Fruit fly (Drosophila melanogaster) whole organism, wandering third instar larva: ENCODE results near the gene CG42585.
"Not testable (repeated sequence)": the region's sequence is repeated elsewhere in the genome, so short reads cannot be mapped to it uniquely, and the experiment has no call there.

Experiments used
- GATAd ChIP-seq: sonication (Bioruptor generic); optimal IDR thresholded peaks from 2 replicates; lab custom pipeline; 2016; ENCODE audit warnings: missing biosample characterization, missing genetic modification characterization
- HLH106 ChIP-seq: fragments of 200-800 bp; optimal IDR thresholded peaks from 3 replicates; lab custom pipeline; 2019; ENCODE audit warnings: missing biosample characterization, mild to moderate bottlenecking, missing genetic modification characterization, moderate library complexity
- Hnf4 ChIP-seq: fragments of 200-800 bp; sonication (Bioruptor generic); optimal IDR thresholded peaks from 2 replicates; lab custom pipeline; 2016; ENCODE audit warnings: missing biosample characterization, mild to moderate bottlenecking, missing genetic modification characterization
- Hr78 ChIP-seq: fragments of >200 bp; optimal IDR thresholded peaks from 2 replicates; lab custom pipeline; 2017; ENCODE audit warnings: missing biosample characterization, missing genetic modification characterization
- Hr83 ChIP-seq: fragments of 200-300 bp; sonication (Bioruptor generic); optimal IDR thresholded peaks from 2 replicates; lab custom pipeline; 2016; ENCODE audit warnings: missing biosample characterization, mild to moderate bottlenecking, missing genetic modification characterization, moderate library complexity; ENCODE audit not compliant: poor library complexity, severe bottlenecking
- N ChIP-seq: fragments of >200 bp; optimal IDR thresholded peaks from 2 replicates; lab custom pipeline; 2018; ENCODE audit warnings: missing biosample characterization, missing external identifiers, missing genetic modification characterization
- OdsH ChIP-seq: fragments of 200-800 bp; sonication (Bioruptor generic); optimal IDR thresholded peaks from 2 replicates; lab custom pipeline; 2016; ENCODE audit warnings: missing biosample characterization, mild to moderate bottlenecking, missing genetic modification characterization
- Rel ChIP-seq, 2 experiments: fragments of 200-800 bp; sonication (Bioruptor generic) in 1 of 2; optimal IDR thresholded peaks; 2 replicates in 1 of 2; 3 replicates in 1 of 2; lab custom pipeline; 2016 to 2019; ENCODE audit warnings: mild to moderate bottlenecking in 2 of 2, missing biosample characterization in 2 of 2, missing genetic modification characterization in 2 of 2, moderate library complexity in 1 of 2
- Vsx2 ChIP-seq: fragments of 200-300, 225-300 bp; sonication (Bioruptor generic); optimal IDR thresholded peaks from 2 replicates; lab custom pipeline; 2018; ENCODE audit warnings: missing biosample characterization, missing genetic modification characterization; ENCODE audit not compliant: partially characterized antibody
- br ChIP-seq: fragments of 200-800 bp; sonication (Bioruptor generic); optimal IDR thresholded peaks from 2 replicates; lab custom pipeline; 2016; ENCODE audit warnings: missing biosample characterization, missing genetic modification characterization
- dl ChIP-seq, 2 experiments: fragments of 175-275, 200-275 bp in 1 of 2; fragments of 200-275 bp in 1 of 2; sonication (Bioruptor generic); optimal IDR thresholded peaks; lab custom pipeline; 2018; ENCODE audit warnings: mild to moderate bottlenecking in 2 of 2, missing biosample characterization in 2 of 2, missing genetic modification characterization in 2 of 2, moderate library complexity in 2 of 2; ENCODE audit not compliant: partially characterized antibody in 2 of 2, insufficient read depth in 1 of 2
- dsf ChIP-seq: sonication (Bioruptor generic); optimal IDR thresholded peaks from 2 replicates; lab custom pipeline; 2016; ENCODE audit warnings: missing biosample characterization, missing genetic modification characterization, borderline replicate concordance
- ey ChIP-seq: fragments of 200-800 bp; sonication (Bioruptor generic); optimal IDR thresholded peaks from 2 replicates; lab custom pipeline; 2016; ENCODE audit warnings: missing biosample characterization, missing genetic modification characterization
- foxo ChIP-seq, 2 experiments: fragments of 200-800 bp; sonication (Bioruptor generic); optimal IDR thresholded peaks; 2 replicates in 1 of 2; 3 replicates in 1 of 2; lab custom pipeline; 2016 to 2017; ENCODE audit warnings: missing biosample characterization in 2 of 2, missing genetic modification characterization in 2 of 2
- fru ChIP-seq: fragments of 200-800 bp; sonication (Bioruptor generic); optimal IDR thresholded peaks from 3 replicates; lab custom pipeline; 2016; ENCODE audit warnings: missing biosample characterization, mild to moderate bottlenecking, missing genetic modification characterization
- h ChIP-seq: fragments of 200-800 bp; sonication (Bioruptor generic); optimal IDR thresholded peaks from 3 replicates; lab custom pipeline; 2016; ENCODE audit warnings: missing biosample characterization, mild to moderate bottlenecking, missing genetic modification characterization
- jim ChIP-seq: fragments of 175-275, 200-325 bp; sonication (Bioruptor generic); optimal IDR thresholded peaks from 2 replicates; lab custom pipeline; 2016; ENCODE audit warnings: missing biosample characterization, mild to moderate bottlenecking, missing genetic modification characterization
- pan ChIP-seq: fragments of >200 bp; optimal IDR thresholded peaks from 2 replicates; lab custom pipeline; 2017
- psq ChIP-seq: fragments of 200-800 bp; sonication (Bioruptor generic); optimal IDR thresholded peaks from 3 replicates; lab custom pipeline; 2017; ENCODE audit warnings: missing biosample characterization, mild to moderate bottlenecking, missing genetic modification characterization, moderate library complexity
- rgr ChIP-seq: fragments of 200-800 bp; sonication (Bioruptor generic); optimal IDR thresholded peaks from 3 replicates; lab custom pipeline; 2016; ENCODE audit warnings: missing biosample characterization, mild to moderate bottlenecking, missing genetic modification characterization
- sage ChIP-seq: fragments of 200-800 bp; sonication (Bioruptor generic); optimal IDR thresholded peaks from 2 replicates; lab custom pipeline; 2016; ENCODE audit warnings: missing biosample characterization, mild to moderate bottlenecking, missing genetic modification characterization
- sv ChIP-seq: fragments of 200-800 bp; sonication (Bioruptor generic); optimal IDR thresholded peaks from 3 replicates; lab custom pipeline; 2016; ENCODE audit warnings: missing biosample characterization, missing genetic modification characterization
- tai ChIP-seq: sonication (Bioruptor generic); optimal IDR thresholded peaks from 2 replicates; lab custom pipeline; 2016; ENCODE audit warnings: missing biosample characterization, missing genetic modification characterization

The CG42585 gene

DNA sequence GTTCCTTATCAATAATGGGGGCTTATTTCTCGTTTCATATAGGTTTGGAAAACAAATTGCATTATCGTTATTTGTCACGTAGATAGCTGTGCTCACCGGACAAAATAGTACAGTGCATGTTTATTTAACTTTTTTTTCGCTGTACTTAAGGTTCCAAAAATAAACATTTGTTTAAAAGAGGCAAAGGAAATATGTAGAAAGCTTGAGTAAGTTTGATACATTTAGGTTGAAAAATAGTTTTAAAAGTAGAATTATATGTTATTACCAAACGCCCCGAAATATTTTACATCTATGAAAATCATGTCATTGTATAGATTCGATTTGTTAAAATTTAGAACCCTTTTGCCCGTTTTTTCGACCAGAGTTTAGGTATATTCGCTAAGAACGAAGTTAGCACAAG lies 4.2 kb upstream of the CG42585 start, which contains the start of gene CG31835:
Gene CG31835, plus strand, starts transcription at position 301 of the 400 bp plus-strand sequence.
- not testable (repeated sequence) for TF ChIP-seq br (GFP tag; lab: Kevin White, UChicago); Vsx2 (GFP tag; lab: Kevin White, UChicago); foxo (GFP tag; optimal IDR thresholded peaks at IDR 0.05; lab: Kevin White, UChicago)

- not testable (repeated sequence) for TF ChIP-seq GATAd (GFP tag; lab: Kevin White, UChicago); Hr78 (GFP tag; lab: Kevin White, UChicago); h
Observed at dm6 chr2L:14737669-14738068, 2.0 kb upstream of the CG42585 start, which contains the start of gene CG31775. CG31775 (minus strand) TSS chr2L:14737769.

DNA sequence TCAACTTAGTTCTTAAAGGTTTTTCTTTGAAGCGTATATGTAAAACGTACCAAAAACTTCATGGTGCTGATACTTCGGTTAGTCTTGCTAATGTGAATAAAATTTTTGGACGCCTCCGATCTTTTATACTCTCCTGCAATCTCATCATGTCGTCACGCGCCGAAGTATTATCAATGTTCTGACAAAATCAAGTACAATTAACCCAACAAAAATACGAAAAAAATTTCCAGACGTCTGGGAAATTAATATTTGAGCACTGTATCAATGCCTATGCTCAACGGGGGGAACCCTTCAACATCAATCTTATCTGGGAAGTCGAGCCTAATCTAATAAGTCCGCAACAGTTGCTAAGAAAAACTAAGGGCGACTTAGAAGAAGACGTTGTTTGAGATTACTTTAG lies 2.0 kb downstream of the CG42585 start, which contains the start of gene CG42586:
Gene CG42586, minus strand, starts transcription at position 101 of the 400 bp plus-strand sequence.
- not testable (repeated sequence) for TF ChIP-seq dl (GFP tag; optimal IDR thresholded peaks at IDR 0.05; lab: Kevin White, UChicago; ENCODE audit: insufficient read depth in 1 of 2, partially characterized antibody in 2 of 2); Rel (GFP tag; optimal IDR thresholded peaks at IDR 0.05; lab: Kevin White, UChicago); Rel (tag; optimal IDR thresholded peaks at IDR 0.05; lab: Kevin White, UChicago); Vsx2 (GFP tag; lab: Kevin White, UChicago)

DNA sequence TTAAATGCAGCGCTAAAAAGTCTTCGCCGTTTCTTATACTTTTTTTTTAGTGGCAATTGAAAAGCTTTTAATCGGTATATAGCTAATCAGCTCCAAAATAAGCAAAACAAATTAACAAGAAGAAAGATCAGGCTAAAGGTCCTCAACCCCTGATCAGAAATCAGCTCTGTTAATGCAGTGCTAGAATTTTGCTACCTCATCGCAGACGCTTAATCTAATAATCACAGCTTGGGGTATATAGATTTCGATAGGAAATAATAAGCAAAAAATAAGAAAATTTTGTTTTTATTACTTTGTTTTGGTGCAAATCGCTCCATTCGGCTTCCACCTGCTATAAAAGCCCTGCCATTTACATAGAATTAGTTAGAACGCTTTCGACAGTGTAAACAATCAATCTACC lies 3.2 kb downstream of the CG42585 start, which contains the start of gene CG34166:
Gene CG34166, plus strand, starts transcription at position 301 of the 400 bp plus-strand sequence.
- TF ChIP-seq GATAd (GFP tag; lab: Kevin White, UChicago); foxo (GFP tag; optimal IDR thresholded peaks at IDR 0.05; lab: Kevin White, UChicago); tai: not testable (repeated sequence)

DNA sequence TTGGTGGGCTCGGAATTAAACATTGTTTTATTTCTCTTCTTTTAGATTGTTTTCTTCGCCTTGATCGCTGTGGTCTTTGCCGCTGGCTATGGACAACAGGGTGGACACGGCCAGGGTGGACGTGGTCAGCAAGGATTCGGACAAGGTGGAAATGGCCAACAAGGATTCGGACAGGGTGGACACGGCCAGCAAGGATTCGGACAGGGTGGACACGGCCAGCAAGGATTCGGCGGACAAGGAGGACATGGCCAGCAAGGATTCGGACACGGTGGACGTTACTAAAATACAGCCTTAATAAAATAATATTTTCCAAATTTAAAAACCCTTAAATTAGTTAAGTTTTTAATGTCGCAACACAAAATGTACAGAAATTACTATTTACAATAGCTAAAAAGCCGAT lies 3.6 kb downstream of the CG42585 start:
- TF ChIP-seq Hr83 (GFP tag; lab: Kevin White, UChicago) (peak; percentile 56), pan (lab: Kevin White, UChicago) (no peak), foxo (GFP tag; optimal IDR thresholded peaks at IDR 0.05; lab: Kevin White, UChicago) (no peak)
- TF ChIP-seq, all 38 proteins: peak for 1

DNA sequence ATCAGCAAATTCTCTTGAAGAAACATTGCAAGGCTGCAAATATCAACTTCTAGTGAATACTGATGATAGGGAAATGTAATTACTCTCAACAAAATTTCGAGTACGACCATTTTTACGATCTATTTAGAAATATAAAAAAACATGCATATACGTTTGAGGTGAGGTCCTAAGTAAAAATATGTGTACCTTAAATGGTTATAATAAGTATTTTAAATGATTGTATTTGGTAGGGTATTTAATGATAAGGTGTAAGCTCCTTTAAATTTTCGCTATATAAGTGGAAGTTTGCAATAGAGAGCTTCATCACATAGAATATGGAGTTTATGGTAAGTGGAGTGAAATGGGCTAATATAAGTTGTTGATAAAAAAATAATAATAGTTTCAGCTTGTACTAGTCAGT lies 4.4 kb downstream of the CG42585 start, which contains the start of gene CG42681:
Gene CG42681, plus strand, starts transcription at position 301 of the 400 bp plus-strand sequence.
- TF ChIP-seq HLH106 (tag; lab: Kevin White, UChicago) = no peak
- TF ChIP-seq jim (GFP tag; lab: Kevin White, UChicago) = no peak
- no peak for TF ChIP-seq pan (lab: Kevin White, UChicago)
- no peak for TF ChIP-seq sage
- TF ChIP-seq dl (GFP tag; optimal IDR thresholded peaks at IDR 0.05; lab: Kevin White, UChicago; ENCODE audit: insufficient read depth in 1 of 2, partially characterized antibody in 2 of 2) = no peak
- no peak for TF ChIP-seq tai
- TF ChIP-seq dsf (GFP tag; lab: Kevin White, UChicago) = no peak
- no peak for TF ChIP-seq foxo (GFP tag; optimal IDR thresholded peaks at IDR 0.05; lab: Kevin White, UChicago)
- no peak for TF ChIP-seq ey (GFP tag; lab: Kevin White, UChicago)

dm6 chr2L:14745068-14745467 lies 5.4 kb downstream of the CG42585 start, which contains the start of gene CG42587:
CG42587 (minus strand) TSS chr2L:14745210.
- peak; percentile 29 for TF ChIP-seq ey (GFP tag; lab: Kevin White, UChicago)
- peak; percentile 21 for TF ChIP-seq fru (GFP tag; lab: Kevin White, UChicago)
- no peak for TF ChIP-seq jim (GFP tag; lab: Kevin White, UChicago)
- TF ChIP-seq Hnf4 (GFP tag; lab: Kevin White, UChicago) = peak; percentile 9
- peak; percentile 47 for TF ChIP-seq rgr (GFP tag; lab: Kevin White, UChicago)
- no peak for TF ChIP-seq N (GFP tag; lab: Kevin White, UChicago)
- peak; percentile 20 for TF ChIP-seq OdsH (GFP tag; lab: Kevin White, UChicago)
- TF ChIP-seq sv (GFP tag; lab: Kevin White, UChicago) = no peak
- TF ChIP-seq h = peak; percentile 25
- no peak for TF ChIP-seq Rel (GFP tag; optimal IDR thresholded peaks at IDR 0.05; lab: Kevin White, UChicago)
- TF ChIP-seq Rel (tag; optimal IDR thresholded peaks at IDR 0.05; lab: Kevin White, UChicago) = peak; percentile 64
- TF ChIP-seq psq (GFP tag; lab: Kevin White, UChicago) = peak; percentile 1
